Worm (Caenorhabditis elegans): Measurements from ENCODE around the gene irld-48.

- no peak for TF ChIP-seq cebp-1 (GFP tag; IDR thresholded peaks at IDR 0.05)
- TF ChIP-seq cebp-1 (tag; optimal IDR thresholded peaks at IDR 0.05): no peak
- no peak for TF ChIP-seq ama-1 (optimal IDR thresholded peaks at IDR 0.05)
- TF ChIP-seq ama-1 (GFP tag; optimal IDR thresholded peaks at IDR 0.05): no peak
- no peak for TF ChIP-seq aptf-3 (GFP tag; IDR thresholded peaks at IDR 0.05)
These were observed 33.1 kb upstream of the irld-48 start for ce11 chrII:2922782-2923181.
